Worm (Caenorhabditis elegans): ENCODE measurements around the gene F11G11.13.
A peak's percentile ranks its signal among the peaks of the same experiment; 100 is the strongest.

F11G11.13 gene

DNA sequence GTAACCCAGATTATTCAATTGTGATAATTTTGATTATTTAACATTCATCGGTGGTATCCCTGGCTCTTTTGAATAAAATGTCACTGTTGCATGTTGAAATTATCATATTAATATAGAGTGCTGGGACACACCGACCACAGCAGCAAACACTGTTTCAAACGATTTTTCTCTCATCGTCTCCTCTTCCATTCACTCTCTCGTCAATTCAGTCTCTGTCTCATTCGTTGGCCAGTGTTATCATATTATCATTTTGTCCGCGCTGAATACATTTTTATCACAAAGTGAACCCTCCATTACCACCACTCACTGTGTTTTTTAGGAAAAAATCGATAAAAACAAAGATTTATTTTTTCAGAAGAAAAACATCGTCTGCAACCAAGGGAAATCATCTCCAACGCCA is 18.9 kb downstream of the F11G11.13 start (continued):
- TF ChIP-seq nfya-1 (tag; optimal IDR thresholded peaks at IDR 0.05; ENCODE audit: insufficient read depth): peak; percentile 26
- no peak for TF ChIP-seq hmg-11 (tag; optimal IDR thresholded peaks at IDR 0.05)
- TF ChIP-seq fkh-2 (tag; optimal IDR thresholded peaks at IDR 0.05): no peak
- TF ChIP-seq nhr-12 (tag; optimal IDR thresholded peaks at IDR 0.05): no peak
- no peak for TF ChIP-seq skn-1 (tag; optimal IDR thresholded peaks at IDR 0.05)
- TF ChIP-seq nhr-43 (tag; optimal IDR thresholded peaks at IDR 0.05; ENCODE audit: poor library complexity, severe bottlenecking): no peak
- TF ChIP-seq nhr-23 (tag; optimal IDR thresholded peaks at IDR 0.05): no peak

DNA sequence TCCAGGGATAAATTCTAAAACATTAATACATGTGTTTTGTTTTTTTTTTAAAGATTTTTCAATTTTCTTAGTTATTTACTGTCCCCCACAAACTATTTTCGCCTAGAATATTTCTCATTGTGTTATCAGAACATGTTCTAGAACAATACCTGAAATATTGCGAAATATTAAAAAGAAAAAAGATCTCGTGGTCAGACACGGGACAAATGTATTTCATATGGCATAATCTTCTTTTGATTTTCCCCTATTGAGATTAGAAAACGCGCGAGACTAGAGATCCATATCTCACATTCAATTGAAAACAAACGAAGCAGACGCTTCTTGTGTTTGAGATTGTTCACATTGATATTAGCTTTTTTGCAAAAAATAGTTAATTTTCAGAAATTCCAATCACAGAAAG is 19.9 kb downstream of the F11G11.13 start:
- TF ChIP-seq elt-1 (tag; optimal IDR thresholded peaks at IDR 0.05): peak; percentile 90
- TF ChIP-seq ceh-9 (tag; optimal IDR thresholded peaks at IDR 0.05): no peak
- no peak for TF ChIP-seq zag-1 (tag; optimal IDR thresholded peaks at IDR 0.05)
- TF ChIP-seq aly-2 (tag; optimal IDR thresholded peaks at IDR 0.05): no peak
- peak; percentile 1 for TF ChIP-seq pha-4 (tag; optimal IDR thresholded peaks at IDR 0.05)
- TF ChIP-seq elt-2 (tag; optimal IDR thresholded peaks at IDR 0.05): peak; percentile 36
- no peak for TF ChIP-seq lin-39 (tag; optimal IDR thresholded peaks at IDR 0.05)
- TF ChIP-seq nhr-11 (tag; optimal IDR thresholded peaks at IDR 0.05): no peak
- no peak for TF ChIP-seq unc-62 (GFP tag; optimal IDR thresholded peaks at IDR 0.05)
- peak; percentile 10 for TF ChIP-seq jun-1 (tag; optimal IDR thresholded peaks at IDR 0.05)
- peak; percentile 40 for TF ChIP-seq nhr-23 (tag; optimal IDR thresholded peaks at IDR 0.05)
- TF ChIP-seq nhr-25 (tag; optimal IDR thresholded peaks at IDR 0.05): peak; percentile 54
- TF ChIP-seq pqm-1 (tag; optimal IDR thresholded peaks at IDR 0.05): no peak
- no peak for TF ChIP-seq fos-1 (tag; optimal IDR thresholded peaks at IDR 0.05)
- TF ChIP-seq unc-39 (tag; optimal IDR thresholded peaks at IDR 0.05): no peak

DNA sequence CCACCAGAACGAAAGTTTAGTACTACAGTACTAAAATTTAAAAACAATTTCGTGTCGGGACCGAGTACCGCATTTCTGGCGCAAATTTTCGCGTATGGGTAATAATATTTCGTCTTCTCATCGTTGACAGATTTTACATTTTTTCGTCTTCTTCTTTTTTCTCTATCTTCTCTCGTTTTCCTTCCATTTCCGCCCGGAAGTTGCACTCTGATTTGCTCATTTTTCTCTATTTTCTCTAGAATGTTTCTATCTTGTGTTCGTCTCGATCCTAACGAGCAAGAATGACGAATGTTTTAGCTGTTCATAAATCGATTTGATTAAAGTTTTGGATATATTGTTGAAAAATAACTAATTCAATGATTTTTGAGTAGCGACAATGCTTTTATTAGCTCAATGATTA is 20.5 kb downstream of the F11G11.13 start:
- TF ChIP-seq nhr-76 (tag; optimal IDR thresholded peaks at IDR 0.05): no peak
- TF ChIP-seq lin-15B (tag; optimal IDR thresholded peaks at IDR 0.05): peak; percentile 2
- no peak for TF ChIP-seq fkh-10 (GFP tag; optimal IDR thresholded peaks at IDR 0.05)
- TF ChIP-seq nfya-1 (tag; optimal IDR thresholded peaks at IDR 0.05; ENCODE audit: insufficient read depth): peak; percentile 41
- TF ChIP-seq snpc-4 (tag; optimal IDR thresholded peaks at IDR 0.05): peak; percentile 7
- no peak for TF ChIP-seq pqm-1 (tag; optimal IDR thresholded peaks at IDR 0.05)

- TF ChIP-seq fos-1 (tag; optimal IDR thresholded peaks at IDR 0.05): no peak
- TF ChIP-seq nhr-76 (tag; optimal IDR thresholded peaks at IDR 0.05): no peak
- no peak for TF ChIP-seq nhr-77 (tag; optimal IDR thresholded peaks at IDR 0.05)
- no peak for TF ChIP-seq nhr-11 (tag; optimal IDR thresholded peaks at IDR 0.05)
- no peak for TF ChIP-seq lin-15B (tag; optimal IDR thresholded peaks at IDR 0.05)
- no peak for TF ChIP-seq nhr-25 (tag; optimal IDR thresholded peaks at IDR 0.05)
- no peak for TF ChIP-seq jun-1 (tag; optimal IDR thresholded peaks at IDR 0.05)
- TF ChIP-seq eor-1 (tag; optimal IDR thresholded peaks at IDR 0.05): no peak
- TF ChIP-seq nhr-28 (tag; optimal IDR thresholded peaks at IDR 0.05): no peak
- no peak for TF ChIP-seq mml-1 (tag; optimal IDR thresholded peaks at IDR 0.05)
- no peak for TF ChIP-seq pha-4 (tag; optimal IDR thresholded peaks at IDR 0.05)
Observed at ce11 chrII:4854761-4855160, 21.2 kb downstream of the F11G11.13 start.

ce11 chrII:4851594-4852106 is 24.3 kb downstream of the F11G11.13 start, which contains the start of gene dnj-9:
TSS of gene dnj-9 (plus strand) at chrII:4852056.
- TF ChIP-seq lin-15B (tag; optimal IDR thresholded peaks at IDR 0.05) (peak; percentile 91), ceh-16 (tag; optimal IDR thresholded peaks at IDR 0.05) (no peak), skn-1 (tag; optimal IDR thresholded peaks at IDR 0.05) (peak; percentile 88), nhr-77 (tag; optimal IDR thresholded peaks at IDR 0.05) (peak; percentile 29), nhr-67 (tag; optimal IDR thresholded peaks at IDR 0.05) (no peak), sea-2 (GFP tag; optimal IDR thresholded peaks at IDR 0.05) (no peak), aly-2 (tag; optimal IDR thresholded peaks at IDR 0.05) (no peak), R02D3.7 (tag; optimal IDR thresholded peaks at IDR 0.05) (peak; percentile 86), elt-2 (tag; optimal IDR thresholded peaks at IDR 0.05) (peak; percentile 91), ZK546.5 (tag; optimal IDR thresholded peaks at IDR 0.05) (peak; percentile 48), snpc-4 (tag; optimal IDR thresholded peaks at IDR 0.05) (peak; percentile 92), zag-1 (tag; optimal IDR thresholded peaks at IDR 0.05) (peak; percentile 40), nhr-25 (tag; optimal IDR thresholded peaks at IDR 0.05) (peak; percentile 93), tbx-2 (tag; optimal IDR thresholded peaks at IDR 0.05) (peak; percentile 94), nhr-11 (tag; optimal IDR thresholded peaks at IDR 0.05) (peak; percentile 58), eor-1 (tag; optimal IDR thresholded peaks at IDR 0.05) (peak in 1 of 2 experiments; percentile 1), lin-39 (tag; optimal IDR thresholded peaks at IDR 0.05) (peak; percentile 49), lsy-12 (tag; optimal IDR thresholded peaks at IDR 0.05) (peak; percentile 93), egl-27 (tag; optimal IDR thresholded peaks at IDR 0.05) (peak; percentile 0), nhr-23 (tag; optimal IDR thresholded peaks at IDR 0.05) (peak; percentile 99), daf-12 (tag; optimal IDR thresholded peaks at IDR 0.05) (peak; percentile 17), mdl-1 (tag; optimal IDR thresholded peaks at IDR 0.05) (no peak), nhr-237 (tag; optimal IDR thresholded peaks at IDR 0.05) (no peak), hmg-11 (tag; optimal IDR thresholded peaks at IDR 0.05) (peak; percentile 75), elt-3 (tag; optimal IDR thresholded peaks at IDR 0.05) (no peak), ceh-28 (tag; optimal IDR thresholded peaks at IDR 0.05) (peak; percentile 84), ztf-11 (tag; optimal IDR thresholded peaks at IDR 0.05) (no peak), fkh-2 (tag; optimal IDR thresholded peaks at IDR 0.05) (no peak), ceh-82 (tag; optimal IDR thresholded peaks at IDR 0.05) (peak; percentile 31)

Data from whole organism, L3 larva.